Fruit fly (Drosophila melanogaster): ENCODE results near the gene CG5614.
A peak's percentile ranks its signal among the peaks of the same experiment; 100 is the strongest.

CG5614 gene

dm6 chr3R:15794258-15794727 lies 14.7 kb downstream of the CG5614 start (continued):
- TF ChIP-seq CG10147 (GFP tag; optimal IDR thresholded peaks at IDR 0.05): peak; percentile 4
- TF ChIP-seq slbo (GFP tag; IDR thresholded peaks at IDR 0.05): peak; percentile 27; the same call in 1 of the 2 replicates
- TF ChIP-seq danr (GFP tag; IDR thresholded peaks at IDR 0.05): no peak
- TF ChIP-seq CG1024 (GFP tag; IDR thresholded peaks at IDR 0.05): 0 out of 2 replicates have a peak, but pooled peaks have one; percentile 28
- TF ChIP-seq CG14441 (GFP tag; IDR thresholded peaks at IDR 0.05): peak; percentile 26; the same call in 1 of the 2 replicates
- TF ChIP-seq z (GFP tag; IDR thresholded peaks at IDR 0.05): no peak
- TF ChIP-seq Dip2 (GFP tag; IDR thresholded peaks at IDR 0.05): no peak
- no peak for TF ChIP-seq CG7372 (GFP tag; IDR thresholded peaks at IDR 0.05)
- peak; percentile 67 for TF ChIP-seq ATbp (GFP tag; optimal IDR thresholded peaks at IDR 0.05)
- TF ChIP-seq CG10979 (tag; optimal IDR thresholded peaks at IDR 0.05): peak; percentile 7
- peak; percentile 15 for TF ChIP-seq CoRest (tag; optimal IDR thresholded peaks at IDR 0.05)
- TF ChIP-seq Poxn (GFP tag; IDR thresholded peaks at IDR 0.05): no peak
- TF ChIP-seq gcm2 (GFP tag; optimal IDR thresholded peaks at IDR 0.05): no peak
- TF ChIP-seq CG16815 (GFP tag; optimal IDR thresholded peaks at IDR 0.05): no peak
- no peak for TF ChIP-seq Jarid2 (GFP tag; optimal IDR thresholded peaks at IDR 0.05)
- no peak for TF ChIP-seq CG42726 (GFP tag; IDR thresholded peaks at IDR 0.05; ENCODE audit: partially characterized antibody)
- peak; percentile 46 for TF ChIP-seq Hmr (GFP tag; optimal IDR thresholded peaks at IDR 0.05)
- peak; percentile 64 for TF ChIP-seq CG18599 (GFP tag; optimal IDR thresholded peaks at IDR 0.05)
- peak; percentile 73 for TF ChIP-seq pho (GFP tag; optimal IDR thresholded peaks at IDR 0.05)
- peak; percentile 98 for TF ChIP-seq CG8478 (optimal IDR thresholded peaks at IDR 0.05)
- no peak for TF ChIP-seq ttk (GFP tag; IDR thresholded peaks at IDR 0.05)
- TF ChIP-seq Deaf1 (tag; optimal IDR thresholded peaks at IDR 0.05): no peak
- peak; percentile 5 for TF ChIP-seq trem (tag; optimal IDR thresholded peaks at IDR 0.05)
- no peak for TF ChIP-seq fd102C (GFP tag; optimal IDR thresholded peaks at IDR 0.05)
- TF ChIP-seq CG14014 (GFP tag; IDR thresholded peaks at IDR 0.05): peak; percentile 69; the same call in 1 of the 2 replicates
- TF ChIP-seq CG9437 (GFP tag; optimal IDR thresholded peaks at IDR 0.05): no peak
- TF ChIP-seq CG34376 (GFP tag; optimal IDR thresholded peaks at IDR 0.05): peak; percentile 61
- TF ChIP-seq CG9797 (GFP tag; optimal IDR thresholded peaks at IDR 0.05): no peak
- TF ChIP-seq ham (GFP tag; IDR thresholded peaks at IDR 0.05): no peak
- no peak for TF ChIP-seq Ptx1 (GFP tag; IDR thresholded peaks at IDR 0.05)
- TF ChIP-seq CG10431 (GFP tag; optimal IDR thresholded peaks at IDR 0.05): peak; percentile 65
- peak; percentile 37 for TF ChIP-seq HLH54F (GFP tag; optimal IDR thresholded peaks at IDR 0.05)
- TF ChIP-seq Bgb (GFP tag; IDR thresholded peaks at IDR 0.05; ENCODE audit: partially characterized antibody): no peak
- TF ChIP-seq Asciz (GFP tag; optimal IDR thresholded peaks at IDR 0.05): peak; percentile 53
- TF ChIP-seq CG10274 (GFP tag; optimal IDR thresholded peaks at IDR 0.05): no peak
- TF ChIP-seq fru (optimal IDR thresholded peaks at IDR 0.05): no peak
- TF ChIP-seq salm (tag; optimal IDR thresholded peaks at IDR 0.05): no peak
- no peak for TF ChIP-seq Lpt (GFP tag; optimal IDR thresholded peaks at IDR 0.05)
- TF ChIP-seq CG32772 (GFP tag; IDR thresholded peaks at IDR 0.05): peak; percentile 92

dm6 chr3R:15802006-15802405 lies 22.4 kb downstream of the CG5614 start, which contains the start of gene CG9593:
Gene CG9593, plus strand, starts transcription at chr3R:15802275.
- peak; percentile 94 for TF ChIP-seq twi (tag; optimal IDR thresholded peaks at IDR 0.05)
- no peak for TF ChIP-seq dmrt11E (tag; optimal IDR thresholded peaks at IDR 0.05)

All from whole organism, embryonic.